Fruit fly (Drosophila melanogaster) S2 (cell line): ENCODE data around the gene CG5877.

Source experiments
- CG8478 ChIP-seq: fragments of >200 bp; optimal IDR thresholded peaks from 2 replicates; lab custom pipeline; 2018
- CTCF ChIP-seq, 2 experiments: fragments of >200 bp; optimal IDR thresholded peaks; 2 replicates each; lab custom pipeline; 2018

DNA sequence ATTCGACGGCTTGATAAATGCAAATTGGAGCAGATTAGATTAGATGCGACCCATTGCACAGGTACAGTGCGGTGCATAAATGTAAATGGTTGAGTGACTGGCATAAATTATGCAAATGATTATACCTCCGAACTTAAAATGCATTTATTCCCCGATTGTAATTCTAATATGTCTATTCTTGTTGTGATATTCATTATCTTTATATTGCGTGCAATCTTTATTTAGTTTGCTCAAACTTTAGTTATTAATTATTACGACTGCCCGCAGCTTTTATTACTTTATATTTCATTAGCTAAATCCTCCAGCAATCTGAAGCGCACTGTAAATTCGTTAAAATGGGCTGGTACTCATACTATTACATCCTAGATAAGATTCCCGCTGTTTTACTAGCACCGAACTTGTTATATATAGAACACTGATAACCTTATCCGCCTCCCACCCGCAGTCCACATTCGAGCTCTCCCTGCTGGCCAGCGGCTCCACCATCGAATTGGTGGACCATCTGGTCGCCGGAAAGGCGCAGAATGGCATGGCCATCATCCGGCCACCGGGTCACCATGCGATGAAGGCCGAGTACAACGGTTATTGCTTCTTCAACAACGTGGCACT is 43.1 kb downstream of the CG5877 start:
- no peak for TF ChIP-seq CG8478
- no peak for TF ChIP-seq CTCF (optimal IDR thresholded peaks at IDR 0.05; lab: Kevin White, UChicago)
